Fruit fly (Drosophila melanogaster) whole organism, embryonic: Measurements from ENCODE around the gene Gorab.

ENCODE experiments used
- Atf-2 ChIP-seq: fragments of 200-800 bp; sonication (Bioruptor generic); optimal IDR thresholded peaks from 2 replicates; lab custom pipeline; 2016; ENCODE audit warnings: missing biosample characterization, missing genetic modification characterization
- CG10321 ChIP-seq: fragments of 200-800 bp; sonication (Bioruptor generic); IDR thresholded peaks from 2 replicates; pipeline ENCODE4 v1.3.6; 2022; ENCODE audit warnings: missing biosample characterization, missing genetic modification characterization
- CG12219 ChIP-seq: fragments of 200-800 bp; sonication (Bioruptor generic); optimal IDR thresholded peaks from 3 replicates; lab custom pipeline; 2018; ENCODE audit warnings: missing biosample characterization, mild to moderate bottlenecking, missing genetic modification characterization
- CG13424 ChIP-seq: fragments of 200-800 bp; sonication (Bioruptor generic); optimal IDR thresholded peaks from 2 replicates; lab custom pipeline; 2019; ENCODE audit warnings: missing biosample characterization, mild to moderate bottlenecking, missing genetic modification characterization, moderate library complexity
- CG14965 ChIP-seq: fragments of 200-800 bp; sonication (Bioruptor generic); optimal IDR thresholded peaks from 2 replicates; lab custom pipeline; 2016; ENCODE audit warnings: missing biosample characterization, missing genetic modification characterization, borderline replicate concordance
- CG17385 ChIP-seq: fragments of 200-800 bp; sonication (Bioruptor generic); optimal IDR thresholded peaks from 3 replicates; lab custom pipeline; 2018; ENCODE audit warnings: missing biosample characterization, mild to moderate bottlenecking, missing genetic modification characterization
- CG17568 ChIP-seq: fragments of 200-800 bp; sonication (Bioruptor generic); optimal IDR thresholded peaks from 2 replicates; lab custom pipeline; 2018; ENCODE audit warnings: missing biosample characterization, mild to moderate bottlenecking, missing genetic modification characterization, moderate library complexity
- CG18599 ChIP-seq: fragments of 200-800 bp; sonication (Bioruptor generic); optimal IDR thresholded peaks from 3 replicates; lab custom pipeline; 2017; ENCODE audit warnings: missing biosample characterization, missing genetic modification characterization, mild to moderate bottlenecking, moderate library complexity, missing genetic modification reagents
- CG32532 ChIP-seq: fragments of 200-800 bp; sonication (Bioruptor generic); IDR thresholded peaks from 2 replicates; pipeline ENCODE4 v1.3.6; 2022; ENCODE audit warnings: missing biosample characterization, missing genetic modification characterization
- CG32767 ChIP-seq: fragments of 200-800 bp; sonication (Bioruptor generic); IDR thresholded peaks from 2 replicates; pipeline ENCODE4 v1.3.6; 2022; ENCODE audit warnings: missing biosample characterization, missing genetic modification characterization
- CG33213 ChIP-seq: fragments of 200-800 bp; sonication (Bioruptor generic); optimal IDR thresholded peaks from 3 replicates; lab custom pipeline; 2016; ENCODE audit warnings: missing biosample characterization, missing genetic modification characterization
- CG34376 ChIP-seq: fragments of 200-800 bp; sonication (Bioruptor generic); optimal IDR thresholded peaks from 2 replicates; lab custom pipeline; 2018; ENCODE audit warnings: missing biosample characterization, mild to moderate bottlenecking, missing genetic modification characterization
- CG3847 ChIP-seq: fragments of 200-800 bp; sonication (Bioruptor generic); IDR thresholded peaks from 2 replicates; pipeline ENCODE4 v1.3.6; 2022; ENCODE audit warnings: missing biosample characterization, missing genetic modification characterization
- CG4617 ChIP-seq: fragments of 200-800 bp; sonication (Bioruptor generic); optimal IDR thresholded peaks from 3 replicates; lab custom pipeline; 2016; ENCODE audit warnings: missing biosample characterization, missing genetic modification characterization, borderline replicate concordance
- CG4707 ChIP-seq: fragments of 200-800 bp; sonication (Bioruptor generic); optimal IDR thresholded peaks from 2 replicates; lab custom pipeline; 2018; ENCODE audit warnings: missing biosample characterization, mild to moderate bottlenecking, missing genetic modification characterization, moderate library complexity
- CG4730 ChIP-seq: fragments of 200-800 bp; sonication (Bioruptor generic); IDR thresholded peaks from 2 replicates; pipeline ENCODE4 v1.3.6; 2022; ENCODE audit warnings: missing biosample characterization, missing genetic modification characterization
- CG7839 ChIP-seq: fragments of 200-800 bp; sonication (Bioruptor generic); optimal IDR thresholded peaks from 3 replicates; lab custom pipeline; 2018; ENCODE audit warnings: missing biosample characterization, mild to moderate bottlenecking, missing genetic modification characterization, moderate library complexity
- CG8089 ChIP-seq: fragments of 200-800 bp; sonication (Bioruptor generic); optimal IDR thresholded peaks from 3 replicates; lab custom pipeline; 2016; ENCODE audit warnings: missing biosample characterization, missing genetic modification characterization
- CHES-1-like ChIP-seq: fragments of 200-800 bp; sonication (Bioruptor generic); optimal IDR thresholded peaks from 2 replicates; lab custom pipeline; 2016; ENCODE audit warnings: missing biosample characterization, missing genetic modification characterization
- D19B ChIP-seq: fragments of 200-800 bp; sonication (Bioruptor generic); optimal IDR thresholded peaks from 2 replicates; lab custom pipeline; 2017; ENCODE audit warnings: missing biosample characterization, mild to moderate bottlenecking, missing genetic modification characterization
- Dll ChIP-seq: fragments of 200-800 bp; sonication (Bioruptor generic); IDR thresholded peaks from 4 replicates; pipeline ENCODE4 v1.3.6; 2022; ENCODE audit warnings: missing biosample characterization, missing genetic modification characterization; ENCODE audit not compliant: partially characterized antibody
- Dp ChIP-seq: fragments of 200-800 bp; sonication (Bioruptor generic); optimal IDR thresholded peaks from 2 replicates; lab custom pipeline; 2018; ENCODE audit warnings: missing biosample characterization, mild to moderate bottlenecking, missing genetic modification characterization, moderate library complexity
- Fer3 ChIP-seq: fragments of 200-800 bp; sonication (Bioruptor generic); optimal IDR thresholded peaks from 2 replicates; lab custom pipeline; 2018; ENCODE audit warnings: missing biosample characterization, mild to moderate bottlenecking, missing genetic modification characterization, moderate library complexity
- PHDP ChIP-seq: fragments of 200-800 bp; sonication (Bioruptor generic); optimal IDR thresholded peaks from 3 replicates; lab custom pipeline; 2018; ENCODE audit warnings: missing biosample characterization, mild to moderate bottlenecking, missing genetic modification characterization, moderate library complexity
- Ravus ChIP-seq: fragments of 200-800 bp; sonication (Bioruptor generic); IDR thresholded peaks from 2 replicates; pipeline ENCODE4 v1.3.6; 2022; ENCODE audit warnings: missing biosample characterization, missing genetic modification characterization
- Rx ChIP-seq: fragments of 200-800 bp; sonication (Bioruptor generic); IDR thresholded peaks from 2 replicates; pipeline ENCODE4 v1.3.6; 2022; ENCODE audit warnings: missing biosample characterization, missing genetic modification characterization
- Scr ChIP-seq: fragments of 200-800 bp; sonication (Bioruptor generic); IDR thresholded peaks from 2 replicates; pipeline ENCODE4 v1.3.6; 2022; ENCODE audit warnings: missing biosample characterization, missing genetic modification characterization; ENCODE audit not compliant: partially characterized antibody
- Spps ChIP-seq: fragments of 200-800 bp; sonication (Bioruptor generic); optimal IDR thresholded peaks from 2 replicates; lab custom pipeline; 2018; ENCODE audit warnings: missing biosample characterization, mild to moderate bottlenecking, missing genetic modification characterization
- Sry-δ ChIP-seq: fragments of 200-800 bp; sonication (Bioruptor generic); optimal IDR thresholded peaks from 2 replicates; lab custom pipeline; 2016; ENCODE audit warnings: missing biosample characterization, missing genetic modification characterization
- YL-1 ChIP-seq: fragments of 200-800 bp; sonication (Bioruptor generic); optimal IDR thresholded peaks from 3 replicates; lab custom pipeline; 2017; ENCODE audit warnings: missing biosample characterization, mild to moderate bottlenecking, missing genetic modification characterization
- bcd ChIP-seq: fragments of 200-800 bp; sonication (Bioruptor generic); optimal IDR thresholded peaks from 2 replicates; lab custom pipeline; 2017; ENCODE audit warnings: missing biosample characterization, mild to moderate bottlenecking, missing genetic modification characterization
- btn ChIP-seq: fragments of 200-800 bp; sonication (Bioruptor generic); optimal IDR thresholded peaks from 2 replicates; lab custom pipeline; 2016; ENCODE audit warnings: missing biosample characterization, missing genetic modification characterization
- eyg ChIP-seq: fragments of 200-800 bp; sonication (Bioruptor generic); optimal IDR thresholded peaks from 3 replicates; lab custom pipeline; 2016; ENCODE audit warnings: missing biosample characterization, missing genetic modification characterization
- gcm ChIP-seq: fragments of 200-800 bp; sonication (Bioruptor generic); optimal IDR thresholded peaks from 2 replicates; lab custom pipeline; 2019; ENCODE audit warnings: missing biosample characterization, mild to moderate bottlenecking, missing genetic modification characterization, moderate library complexity
- gro ChIP-seq: fragments of 200-800 bp; sonication (Bioruptor generic); optimal IDR thresholded peaks from 2 replicates; lab custom pipeline; 2016; ENCODE audit warnings: missing biosample characterization, missing genetic modification characterization
- gt ChIP-seq: fragments of 200-800 bp; sonication (Bioruptor generic); IDR thresholded peaks from 2 replicates; pipeline ENCODE4 v1.3.6; 2022; ENCODE audit warnings: missing biosample characterization, missing genetic modification characterization
- ind ChIP-seq: fragments of 200-800 bp; sonication (Bioruptor generic); optimal IDR thresholded peaks from 3 replicates; lab custom pipeline; 2016; ENCODE audit warnings: missing biosample characterization, missing genetic modification characterization
- inv ChIP-seq: fragments of 200-800 bp; sonication (Bioruptor generic); IDR thresholded peaks from 2 replicates; pipeline ENCODE4 v1.3.6; 2022; ENCODE audit warnings: missing biosample characterization, missing genetic modification characterization; ENCODE audit not compliant: partially characterized antibody
- jing ChIP-seq: fragments of 200-800 bp; sonication (Bioruptor generic); optimal IDR thresholded peaks from 2 replicates; lab custom pipeline; 2018; ENCODE audit warnings: missing biosample characterization, mild to moderate bottlenecking, missing genetic modification characterization
- mam ChIP-seq: fragments of 200-800 bp; sonication (Bioruptor generic); optimal IDR thresholded peaks from 3 replicates; lab custom pipeline; 2016; ENCODE audit warnings: missing biosample characterization, missing genetic modification characterization
- onecut ChIP-seq: fragments of 200-800 bp; sonication (Bioruptor generic); IDR thresholded peaks from 2 replicates; pipeline ENCODE4 v1.3.6; 2022; ENCODE audit warnings: missing biosample characterization, missing genetic modification characterization
- p53 ChIP-seq: fragments of 200-800 bp; sonication (Bioruptor generic); optimal IDR thresholded peaks from 2 replicates; lab custom pipeline; 2016; ENCODE audit warnings: missing biosample characterization, missing genetic modification characterization
- pfk ChIP-seq: fragments of 200-800 bp; sonication (Bioruptor generic); optimal IDR thresholded peaks from 2 replicates; lab custom pipeline; 2018; ENCODE audit warnings: missing biosample characterization, mild to moderate bottlenecking, missing genetic modification characterization, moderate library complexity
- pzg ChIP-seq: fragments of 200-800 bp; sonication (Bioruptor generic); optimal IDR thresholded peaks from 3 replicates; lab custom pipeline; 2018; ENCODE audit warnings: missing biosample characterization, mild to moderate bottlenecking, missing genetic modification characterization, moderate library complexity
- ranshi ChIP-seq: fragments of 200-800 bp; sonication (Bioruptor generic); IDR thresholded peaks from 2 replicates; pipeline ENCODE4 v1.3.6; 2022; ENCODE audit warnings: missing biosample characterization, missing genetic modification characterization
- sd ChIP-seq: fragments of 200-800 bp; sonication (Bioruptor generic); optimal IDR thresholded peaks from 3 replicates; lab custom pipeline; 2018; ENCODE audit warnings: missing biosample characterization, mild to moderate bottlenecking, missing genetic modification characterization, moderate library complexity
- sens ChIP-seq: fragments of 200-800 bp; sonication (Bioruptor generic); peaks from one replicate; lab custom pipeline; 2016; ENCODE audit warnings: missing biosample characterization, missing genetic modification characterization
- seq ChIP-seq: fragments of 200-800 bp; sonication (Bioruptor generic); IDR thresholded peaks from 2 replicates; pipeline ENCODE4 v1.3.6; 2022; ENCODE audit warnings: missing biosample characterization, missing genetic modification characterization
- so ChIP-seq: fragments of 200-800 bp; sonication (Bioruptor generic); IDR thresholded peaks from 3 replicates; pipeline ENCODE4 v1.3.6; 2022; ENCODE audit warnings: missing biosample characterization, missing genetic modification characterization
- ssp ChIP-seq: fragments of 200-800 bp; sonication (Bioruptor generic); IDR thresholded peaks from 2 replicates; pipeline ENCODE4 v1.3.6; 2022; ENCODE audit warnings: missing biosample characterization, missing genetic modification characterization
- z ChIP-seq: fragments of 200-800 bp; sonication (Bioruptor generic); IDR thresholded peaks from 3 replicates; pipeline ENCODE4 v1.3.6; 2022; ENCODE audit warnings: missing biosample characterization, missing genetic modification characterization

Gorab gene

DNA sequence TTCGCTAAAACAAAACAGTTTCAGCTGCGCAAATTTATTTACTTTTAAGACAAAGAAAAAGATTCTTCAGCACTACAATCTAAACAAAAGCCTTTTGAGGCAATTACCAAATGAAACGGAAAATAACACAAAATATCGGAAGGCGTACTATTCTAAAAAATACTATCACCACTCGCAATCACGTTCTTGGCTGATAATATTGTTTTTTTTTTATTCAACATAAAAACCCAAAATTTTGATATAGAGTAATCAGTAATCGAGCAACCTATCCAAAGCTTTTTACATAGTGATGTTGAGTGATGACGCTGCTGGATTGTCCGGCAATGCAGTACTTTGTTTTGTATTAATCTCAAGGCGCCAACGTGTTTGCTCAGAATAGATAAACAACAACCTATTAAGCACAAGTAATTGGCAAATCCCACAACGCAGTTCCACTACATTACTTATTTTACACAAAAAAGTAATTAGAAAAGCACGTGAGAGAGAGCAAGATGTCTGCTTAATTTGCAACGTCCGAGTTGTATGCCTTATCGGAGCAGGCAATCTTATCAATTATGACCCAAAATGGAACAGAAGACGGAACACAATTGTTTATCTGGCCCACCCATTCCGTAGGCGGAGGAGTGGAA, 2.4 kb upstream of the Gorab start (continued):
- TF ChIP-seq gro (GFP tag; lab: Kevin White, UChicago) (peak; percentile 7), Ravus (GFP tag; lab: Robert Waterston, UW) (no peak), CHES-1-like (GFP tag; lab: Kevin White, UChicago) (peak; percentile 12), CG4730 (GFP tag; lab: Robert Waterston, UW) (no peak), p53 (GFP tag; lab: Kevin White, UChicago) (no peak), z (GFP tag; lab: Robert Waterston, UW) (no peak), Dll (no peak), sens (peak; percentile 79), Spps (no peak), jing (GFP tag; lab: Kevin White, UChicago) (no peak), eyg (no peak), CG3847 (GFP tag; lab: Robert Waterston, UW) (no peak), CG32767 (GFP tag; lab: Robert Waterston, UW) (no peak), CG4707 (GFP tag; lab: Kevin White, UChicago) (no peak), CG17568 (GFP tag; lab: Kevin White, UChicago) (no peak), D19B (GFP tag; lab: Kevin White, UChicago) (peak; percentile 20), pfk (GFP tag; lab: Kevin White, UChicago) (peak; percentile 81), CG34376 (GFP tag; lab: Kevin White, UChicago) (peak; percentile 73), YL-1 (GFP tag; lab: Kevin White, UChicago) (no peak), btn (GFP tag; lab: Kevin White, UChicago) (no peak), onecut (GFP tag; lab: Robert Waterston, UW) (no peak), sd (tag; lab: Kevin White, UChicago) (no peak), seq (GFP tag; lab: Robert Waterston, UW) (peak; percentile 24; the same call in 1 of the 2 replicates), Rx (GFP tag; lab: Robert Waterston, UW) (no peak), inv (no peak), ssp (GFP tag; lab: Robert Waterston, UW) (no peak), PHDP (tag; lab: Kevin White, UChicago) (peak; percentile 34), CG18599 (GFP tag; lab: Kevin White, UChicago) (no peak), Dp (GFP tag; lab: Kevin White, UChicago) (no peak), CG8089 (GFP tag; lab: Kevin White, UChicago) (no peak), CG33213 (GFP tag; lab: Kevin White, UChicago) (peak; percentile 8), pzg (no peak), so (GFP tag; lab: Robert Waterston, UW) (no peak), CG10321 (GFP tag; lab: Robert Waterston, UW) (no peak), CG32532 (GFP tag; lab: Robert Waterston, UW) (no peak), Sry-δ (GFP tag; lab: Kevin White, UChicago) (no peak), CG13424 (tag; lab: Kevin White, UChicago) (no peak), bcd (GFP tag; lab: Kevin White, UChicago) (no peak), mam (no peak), CG12219 (GFP tag; lab: Kevin White, UChicago) (no peak), ind (GFP tag; lab: Kevin White, UChicago) (no peak), CG14965 (no peak), gt (GFP tag; lab: Robert Waterston, UW) (no peak), CG7839 (tag; lab: Kevin White, UChicago) (peak; percentile 21), Atf-2 (no peak), CG17385 (GFP tag; lab: Kevin White, UChicago) (peak; percentile 1), Scr (GFP tag; lab: Robert Waterston, UW) (no peak), gcm (GFP tag; lab: Kevin White, UChicago) (no peak), ranshi (GFP tag; lab: Robert Waterston, UW) (no peak), Fer3 (tag; lab: Kevin White, UChicago) (peak; percentile 26), CG4617 (no peak)
